Worm (Caenorhabditis elegans) whole organism, midembryonic: Measurements from ENCODE around the gene sams-4.

ENCODE experiments used
- T22C8.4 ChIP-seq: fragments of 200-800 bp; sonication (Bioruptor generic); IDR thresholded peaks from 2 replicates; pipeline ENCODE4 v1.3.6; 2022; ENCODE audit warnings: missing genetic modification characterization, missing compliant biosample characterization
- cog-1 ChIP-seq: sonication (generic microtip); optimal IDR thresholded peaks from 2 replicates; lab custom pipeline; 2016; ENCODE audit warnings: missing genetic modification characterization, missing compliant biosample characterization
- flt-1 ChIP-seq: fragments of 200-800 bp; sonication (Bioruptor generic); IDR thresholded peaks from 2 replicates; pipeline ENCODE4 v1.3.6; 2022; ENCODE audit warnings: missing genetic modification characterization, missing compliant biosample characterization
- klf-2 ChIP-seq: fragments of 200-800 bp; sonication (Bioruptor generic); conservative IDR thresholded peaks from 2 replicates; pipeline ENCODE4 v1.3.6; 2022; ENCODE audit warnings: missing genetic modification reagents, missing genetic modification characterization, missing compliant biosample characterization
- med-1 ChIP-seq: sonication (generic microtip); optimal IDR thresholded peaks from 2 replicates; lab custom pipeline; 2017; ENCODE audit warnings: missing genetic modification characterization, mild to moderate bottlenecking, missing compliant biosample characterization, antibody characterized with exemption, missing genetic modification reagents; ENCODE audit not compliant: insufficient read depth
- ref-1 ChIP-seq: fragments of 200-800 bp; sonication (Bioruptor generic); conservative IDR thresholded peaks from 2 replicates; pipeline ENCODE4 v1.3.6; 2022; ENCODE audit warnings: missing genetic modification reagents, missing genetic modification characterization, missing compliant biosample characterization
- tab-1 ChIP-seq: fragments of 200-800 bp; sonication (Bioruptor generic); IDR thresholded peaks from 2 replicates; pipeline ENCODE4 v1.3.6; 2022; ENCODE audit warnings: missing genetic modification characterization, missing compliant biosample characterization
- ztf-23 ChIP-seq: fragments of 200-800 bp; sonication (Bioruptor generic); IDR thresholded peaks from 2 replicates; pipeline ENCODE4 v1.3.6; 2022; ENCODE audit warnings: missing genetic modification reagents, missing genetic modification characterization, missing compliant biosample characterization
- ztf-29 ChIP-seq: fragments of 200-800 bp; sonication (Bioruptor generic); IDR thresholded peaks from 2 replicates; pipeline ENCODE4 v1.3.6; 2022; ENCODE audit warnings: missing genetic modification reagents, missing genetic modification characterization, missing compliant biosample characterization

sams-4 gene

ce11 chrIV:5870072-5870471 lies 23.9 kb upstream of the sams-4 start, which contains the start of gene srv-17:
srv-17 (minus strand) TSS chrIV:5870172.
- TF ChIP-seq ref-1 (GFP tag; lab: Robert Waterston, UW), result no peak
- TF ChIP-seq klf-2, result no peak
- no peak for TF ChIP-seq ztf-23 (GFP tag; lab: Robert Waterston, UW)
- no peak for TF ChIP-seq flt-1
- no peak for TF ChIP-seq med-1 (GFP tag; lab: Kevin White, UChicago)
- TF ChIP-seq ztf-29 (GFP tag; lab: Robert Waterston, UW), result no peak
- no peak for TF ChIP-seq T22C8.4 (GFP tag; lab: Robert Waterston, UW)
- TF ChIP-seq tab-1 (GFP tag; lab: Robert Waterston, UW), result no peak
- no peak for TF ChIP-seq cog-1

ce11 chrIV:5869354-5869753 lies 23.2 kb upstream of the sams-4 start:
- TF ChIP-seq cog-1, result no peak
- TF ChIP-seq ztf-23 (GFP tag; lab: Robert Waterston, UW), result no peak
- no peak for TF ChIP-seq flt-1
- TF ChIP-seq klf-2, result no peak
- TF ChIP-seq tab-1 (GFP tag; lab: Robert Waterston, UW), result no peak
- TF ChIP-seq med-1 (GFP tag; lab: Kevin White, UChicago), result no peak
- TF ChIP-seq T22C8.4 (GFP tag; lab: Robert Waterston, UW), result no peak
- no peak for TF ChIP-seq ref-1 (GFP tag; lab: Robert Waterston, UW)
- no peak for TF ChIP-seq ztf-29 (GFP tag; lab: Robert Waterston, UW)

- TF ChIP-seq ref-1 (GFP tag; lab: Robert Waterston, UW) (no peak), T22C8.4 (GFP tag; lab: Robert Waterston, UW) (no peak)
These were observed 21.0 kb upstream of the sams-4 start, which contains the start of gene C06E7.88 for ce11 chrIV:5867189-5867588. C06E7.88 (minus strand) TSS chrIV:5867289.

- TF ChIP-seq flt-1, result no peak
- TF ChIP-seq ztf-29 (GFP tag; lab: Robert Waterston, UW), result no peak
- TF ChIP-seq T22C8.4 (GFP tag; lab: Robert Waterston, UW), result no peak
- TF ChIP-seq klf-2, result no peak
- TF ChIP-seq ref-1 (GFP tag; lab: Robert Waterston, UW), result no peak
- no peak for TF ChIP-seq med-1 (GFP tag; lab: Kevin White, UChicago)
- no peak for TF ChIP-seq cog-1
- no peak for TF ChIP-seq ztf-23 (GFP tag; lab: Robert Waterston, UW)
- no peak for TF ChIP-seq tab-1 (GFP tag; lab: Robert Waterston, UW)
These were observed 19.6 kb upstream of the sams-4 start, which contains the start of gene spe-27 for ce11 chrIV:5865818-5866217. spe-27 (minus strand) TSS chrIV:5865918.

ce11 chrIV:5860762-5861161 lies 14.6 kb upstream of the sams-4 start:
- TF ChIP-seq cog-1 (no peak), ztf-23 (GFP tag; lab: Robert Waterston, UW) (no peak), ztf-29 (GFP tag; lab: Robert Waterston, UW) (no peak), tab-1 (GFP tag; lab: Robert Waterston, UW) (no peak), T22C8.4 (GFP tag; lab: Robert Waterston, UW) (no peak), med-1 (GFP tag; lab: Kevin White, UChicago) (no peak), flt-1 (no peak; the same call in 1 of the 2 replicates), klf-2 (no peak), ref-1 (GFP tag; lab: Robert Waterston, UW) (no peak)

- TF ChIP-seq klf-2 (no peak), ztf-29 (GFP tag; lab: Robert Waterston, UW) (no peak), ztf-23 (GFP tag; lab: Robert Waterston, UW) (no peak), med-1 (GFP tag; lab: Kevin White, UChicago) (no peak), flt-1 (no peak), T22C8.4 (GFP tag; lab: Robert Waterston, UW) (no peak), tab-1 (GFP tag; lab: Robert Waterston, UW) (no peak), ref-1 (GFP tag; lab: Robert Waterston, UW) (no peak), cog-1 (no peak)
These were observed 13.7 kb upstream of the sams-4 start, which contains the start of gene C06E7.4 for ce11 chrIV:5859876-5860275. C06E7.4 (minus strand) TSS chrIV:5859976.

- TF ChIP-seq med-1 (GFP tag; lab: Kevin White, UChicago), result no peak
- TF ChIP-seq klf-2, result no peak
- no peak for TF ChIP-seq tab-1 (GFP tag; lab: Robert Waterston, UW)
- no peak for TF ChIP-seq ref-1 (GFP tag; lab: Robert Waterston, UW)
- no peak for TF ChIP-seq ztf-23 (GFP tag; lab: Robert Waterston, UW)
- TF ChIP-seq T22C8.4 (GFP tag; lab: Robert Waterston, UW), result no peak
- no peak for TF ChIP-seq cog-1
- TF ChIP-seq ztf-29 (GFP tag; lab: Robert Waterston, UW), result no peak
- no peak for TF ChIP-seq flt-1
These were observed 12.0 kb upstream of the sams-4 start for ce11 chrIV:5858212-5858611.

- TF ChIP-seq tab-1 (GFP tag; lab: Robert Waterston, UW) (no peak), T22C8.4 (GFP tag; lab: Robert Waterston, UW) (no peak), cog-1 (no peak), klf-2 (no peak), ztf-23 (GFP tag; lab: Robert Waterston, UW) (no peak), flt-1 (no peak)
These were observed 10.8 kb upstream of the sams-4 start for ce11 chrIV:5856975-5857374.

- TF ChIP-seq ref-1 (GFP tag; lab: Robert Waterston, UW) (no peak), klf-2 (no peak), cog-1 (no peak), T22C8.4 (GFP tag; lab: Robert Waterston, UW) (no peak), ztf-29 (GFP tag; lab: Robert Waterston, UW) (no peak), ztf-23 (GFP tag; lab: Robert Waterston, UW) (no peak), flt-1 (no peak), tab-1 (GFP tag; lab: Robert Waterston, UW) (no peak), med-1 (GFP tag; lab: Kevin White, UChicago) (no peak)
These were observed 9.4 kb upstream of the sams-4 start for ce11 chrIV:5855608-5856007.

- TF ChIP-seq T22C8.4 (GFP tag; lab: Robert Waterston, UW) (no peak), klf-2 (no peak), cog-1 (no peak), ztf-23 (GFP tag; lab: Robert Waterston, UW) (no peak), ref-1 (GFP tag; lab: Robert Waterston, UW) (no peak), tab-1 (GFP tag; lab: Robert Waterston, UW) (no peak), flt-1 (no peak), med-1 (GFP tag; lab: Kevin White, UChicago) (no peak), ztf-29 (GFP tag; lab: Robert Waterston, UW) (no peak)
These were observed 4.7 kb upstream of the sams-4 start for ce11 chrIV:5850765-5851377.
